Worm (Caenorhabditis elegans): ENCODE measurements around the gene srtx-1.
"Not testable (repeated sequence)": the region's sequence is repeated elsewhere in the genome, so short reads cannot be mapped to it uniquely, and the experiment has no call there.

The srtx-1 gene

ce11 chrIV:7420913-7421312, at the start of gene srtx-1:
Gene srtx-1 (plus strand): TSS chrIV:7421213.
- TF ChIP-seq nhr-2 (tag; optimal IDR thresholded peaks at IDR 0.05), result no peak
- no peak for TF ChIP-seq tbx-8 (GFP tag; optimal IDR thresholded peaks at IDR 0.05)
- TF ChIP-seq mls-2 (tag; optimal IDR thresholded peaks at IDR 0.05), result no peak
- TF ChIP-seq pha-4 (tag; optimal IDR thresholded peaks at IDR 0.05), result no peak
- TF ChIP-seq zip-8 (tag; optimal IDR thresholded peaks at IDR 0.05), result no peak
- no peak for TF ChIP-seq sptf-1 (tag; optimal IDR thresholded peaks at IDR 0.05)
- no peak for TF ChIP-seq elt-3 (tag; optimal IDR thresholded peaks at IDR 0.05)
- no peak for TF ChIP-seq ceh-39 (tag; optimal IDR thresholded peaks at IDR 0.05)
- TF ChIP-seq ham-2 (GFP tag; optimal IDR thresholded peaks at IDR 0.05), result no peak
- no peak for TF ChIP-seq hlh-1 (tag; optimal IDR thresholded peaks at IDR 0.05)
- no peak for TF ChIP-seq mab-5 (tag; optimal IDR thresholded peaks at IDR 0.05)
- TF ChIP-seq sem-2 (GFP tag; optimal IDR thresholded peaks at IDR 0.05), result no peak

DNA sequence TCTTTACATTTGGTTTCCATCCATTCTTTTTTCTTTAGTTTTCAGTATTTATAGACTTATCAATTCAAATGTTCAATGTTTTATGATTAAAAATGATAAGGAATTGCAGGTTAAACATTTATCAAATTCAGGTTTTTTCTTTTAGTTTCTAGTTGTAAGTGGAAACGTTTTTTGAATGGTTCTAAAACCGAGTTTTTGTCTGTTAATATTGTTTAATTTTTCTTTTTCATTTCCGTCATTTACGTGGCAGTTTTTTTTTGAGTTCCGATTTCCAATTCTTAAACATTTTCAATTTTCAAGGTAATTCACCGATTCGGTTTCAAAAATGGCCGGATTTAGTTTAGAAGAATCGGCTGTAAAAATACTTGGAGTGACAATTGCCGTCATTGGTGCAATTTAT, 46.2 kb upstream of the srtx-1 start, which contains the start of gene T12B3.3:
T12B3.3 (plus strand) TSS at position 301 of the 400 bp plus-strand sequence.
- not testable (repeated sequence) for TF ChIP-seq elt-1 (tag; optimal IDR thresholded peaks at IDR 0.05; ENCODE audit: borderline replicate concordance, insufficient read depth); blmp-1 (tag; optimal IDR thresholded peaks at IDR 0.05); lin-32 (GFP tag; optimal IDR thresholded peaks at IDR 0.05)

DNA sequence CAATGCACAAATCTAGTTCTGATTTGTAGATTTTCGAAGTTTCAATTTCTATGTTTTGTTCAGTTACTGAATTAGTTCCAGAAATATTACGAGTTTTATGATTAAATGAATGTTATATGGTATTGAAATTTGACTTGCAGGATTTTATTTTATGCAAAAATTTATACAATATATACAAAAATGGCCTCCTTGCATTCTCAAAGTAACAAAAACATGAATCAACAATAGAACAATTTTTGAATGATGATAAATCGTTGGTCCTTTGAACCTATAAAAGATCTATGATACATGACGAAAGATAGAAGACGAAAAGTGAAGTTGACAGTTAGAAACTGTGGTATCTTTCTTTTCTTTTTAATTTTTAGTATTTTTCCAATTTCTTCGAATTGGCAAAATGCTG, 44.5 kb upstream of the srtx-1 start, which contains the start of gene T12B3.2:
T12B3.2 (plus strand) TSS at position 301 of the 400 bp plus-strand sequence.
- TF ChIP-seq zip-8 (tag; optimal IDR thresholded peaks at IDR 0.05) (no peak), pha-4 (tag; optimal IDR thresholded peaks at IDR 0.05) (no peak), lin-32 (GFP tag; optimal IDR thresholded peaks at IDR 0.05) (no peak), elt-1 (tag; optimal IDR thresholded peaks at IDR 0.05; ENCODE audit: borderline replicate concordance, insufficient read depth) (no peak), lin-13 (tag; optimal IDR thresholded peaks at IDR 0.05) (no peak), snpc-4 (tag; optimal IDR thresholded peaks at IDR 0.05) (no peak), unc-62 (GFP tag; optimal IDR thresholded peaks at IDR 0.05) (no peak), ces-1 (GFP tag; optimal IDR thresholded peaks at IDR 0.05) (no peak), flh-1 (GFP tag; optimal IDR thresholded peaks at IDR 0.05) (no peak), ztf-11 (tag; optimal IDR thresholded peaks at IDR 0.05) (no peak), unc-39 (tag; optimal IDR thresholded peaks at IDR 0.05) (no peak), sem-2 (GFP tag; optimal IDR thresholded peaks at IDR 0.05) (no peak), unc-120 (tag; optimal IDR thresholded peaks at IDR 0.05; ENCODE audit: poor library complexity, severe bottlenecking) (no peak), bed-3 (GFP tag; optimal IDR thresholded peaks at IDR 0.05) (no peak), nhr-76 (tag; optimal IDR thresholded peaks at IDR 0.05) (no peak)

ce11 chrIV:7381754-7382153, 39.3 kb upstream of the srtx-1 start, which contains the start of gene ptp-8:
Gene ptp-8 (plus strand): TSS chrIV:7382054.
- TF ChIP-seq zip-8 (tag; optimal IDR thresholded peaks at IDR 0.05) (no peak), ceh-83 (GFP tag; optimal IDR thresholded peaks at IDR 0.05) (no peak), cnd-1 (tag; optimal IDR thresholded peaks at IDR 0.05) (no peak), ces-1 (GFP tag; optimal IDR thresholded peaks at IDR 0.05) (no peak), ceh-39 (tag; optimal IDR thresholded peaks at IDR 0.05) (no peak), nhr-2 (tag; optimal IDR thresholded peaks at IDR 0.05) (no peak), mls-2 (tag; optimal IDR thresholded peaks at IDR 0.05) (no peak), elt-3 (tag; optimal IDR thresholded peaks at IDR 0.05) (no peak), ham-2 (GFP tag; optimal IDR thresholded peaks at IDR 0.05) (no peak)

DNA sequence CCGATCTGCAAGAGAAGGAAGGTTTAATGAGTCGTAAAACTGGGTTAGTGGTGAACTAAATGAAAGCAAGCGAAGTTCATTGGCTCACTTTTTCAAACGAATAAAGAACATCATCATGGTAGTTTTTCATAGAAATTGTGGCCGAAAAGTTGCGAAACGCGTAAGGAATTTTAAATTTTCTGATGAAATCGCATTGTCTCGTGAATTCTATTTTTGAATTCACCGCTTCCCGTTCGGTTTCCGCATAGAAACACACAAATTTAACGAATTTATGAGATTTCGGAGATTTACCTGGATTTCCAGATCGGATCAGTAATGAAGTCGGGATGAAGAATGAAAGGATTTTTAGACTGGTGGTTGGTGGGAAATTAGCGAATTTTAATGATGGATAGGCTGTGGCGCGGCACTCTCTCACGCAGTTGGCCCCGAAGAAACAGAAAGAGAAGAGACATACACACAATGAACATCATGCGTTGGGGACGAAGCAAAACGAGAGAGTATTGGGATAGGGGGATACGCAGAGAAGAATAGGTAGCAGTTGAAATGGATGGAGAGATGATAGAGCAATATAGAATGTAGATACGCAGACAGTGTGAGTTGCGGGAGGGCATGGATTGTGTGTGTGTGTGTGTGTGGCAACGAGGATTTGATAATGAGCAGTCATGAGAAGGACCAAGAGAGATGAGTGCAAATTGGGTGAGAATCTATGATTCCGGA, 34.0 kb upstream of the srtx-1 start:
- TF ChIP-seq elt-1 (tag; optimal IDR thresholded peaks at IDR 0.05; ENCODE audit: borderline replicate concordance, insufficient read depth), result no peak
- TF ChIP-seq sptf-1 (tag; optimal IDR thresholded peaks at IDR 0.05), result peak; percentile 41
- TF ChIP-seq blmp-1 (tag; optimal IDR thresholded peaks at IDR 0.05), result no peak
- TF ChIP-seq sem-2 (GFP tag; optimal IDR thresholded peaks at IDR 0.05), result no peak
- TF ChIP-seq snpc-4 (tag; optimal IDR thresholded peaks at IDR 0.05), result no peak
- TF ChIP-seq hlh-1 (tag; optimal IDR thresholded peaks at IDR 0.05), result no peak
- TF ChIP-seq lsy-2 (tag; optimal IDR thresholded peaks at IDR 0.05), result no peak
- TF ChIP-seq lin-32 (GFP tag; optimal IDR thresholded peaks at IDR 0.05), result no peak
- TF ChIP-seq ceh-83 (GFP tag; optimal IDR thresholded peaks at IDR 0.05), result no peak
- TF ChIP-seq nhr-2 (tag; optimal IDR thresholded peaks at IDR 0.05), result no peak
- TF ChIP-seq unc-120 (tag; optimal IDR thresholded peaks at IDR 0.05; ENCODE audit: poor library complexity, severe bottlenecking), result peak; percentile 61
- TF ChIP-seq unc-62 (GFP tag; optimal IDR thresholded peaks at IDR 0.05), result peak; percentile 90
- peak; percentile 34 for TF ChIP-seq drap-1 (GFP tag; optimal IDR thresholded peaks at IDR 0.05)
- TF ChIP-seq nhr-76 (tag; optimal IDR thresholded peaks at IDR 0.05), result no peak
- TF ChIP-seq ham-2 (GFP tag; optimal IDR thresholded peaks at IDR 0.05), result peak; percentile 60
- no peak for TF ChIP-seq nhr-28 (tag; optimal IDR thresholded peaks at IDR 0.05)
- TF ChIP-seq bed-3 (GFP tag; optimal IDR thresholded peaks at IDR 0.05), result no peak
- no peak for TF ChIP-seq ceh-39 (tag; optimal IDR thresholded peaks at IDR 0.05)
- no peak for TF ChIP-seq M03D4.4 (tag; optimal IDR thresholded peaks at IDR 0.05)
- peak; percentile 21 for TF ChIP-seq lin-13 (tag; optimal IDR thresholded peaks at IDR 0.05)
- TF ChIP-seq ztf-11 (tag; optimal IDR thresholded peaks at IDR 0.05), result no peak
- peak; percentile 41 for TF ChIP-seq nhr-237 (tag; optimal IDR thresholded peaks at IDR 0.05)
- no peak for TF ChIP-seq zip-8 (tag; optimal IDR thresholded peaks at IDR 0.05)
- TF ChIP-seq pha-4 (tag; optimal IDR thresholded peaks at IDR 0.05), result peak; percentile 53
- peak; percentile 83 for TF ChIP-seq ces-1 (GFP tag; optimal IDR thresholded peaks at IDR 0.05)
- TF ChIP-seq tbx-8 (GFP tag; optimal IDR thresholded peaks at IDR 0.05), result no peak
- peak; percentile 33 for TF ChIP-seq mep-1 (tag; optimal IDR thresholded peaks at IDR 0.05)
- TF ChIP-seq elt-3 (tag; optimal IDR thresholded peaks at IDR 0.05), result no peak
- TF ChIP-seq mls-2 (tag; optimal IDR thresholded peaks at IDR 0.05), result peak; percentile 76
- TF ChIP-seq ceh-43 (GFP tag; optimal IDR thresholded peaks at IDR 0.05), result no peak

Data from whole organism, mixed stage, embryonic.